Fruit fly (Drosophila melanogaster) whole organism: ENCODE results near the gene Nhe1.

ENCODE experiments used
- CG8478 ChIP-seq: fragments of >200 bp; optimal IDR thresholded peaks from 2 replicates; lab custom pipeline; 2018; ENCODE audit warnings: inconsistent platforms
- Dll ChIP-seq: fragments of >200 bp; optimal IDR thresholded peaks from 2 replicates; lab custom pipeline; 2017
- EcR ChIP-seq, 2 experiments: fragments of >200 bp; optimal IDR thresholded peaks; 2 replicates each; lab custom pipeline; 2017; ENCODE audit warnings: missing biosample characterization in 2 of 2, missing genetic modification characterization in 2 of 2, missing genetic modification reagents in 2 of 2
- pan ChIP-seq: fragments of >200 bp; optimal IDR thresholded peaks from 2 replicates; lab custom pipeline; 2017
- psq ChIP-seq: fragments of >200 bp; optimal IDR thresholded peaks from 2 replicates; lab custom pipeline; 2017
- usp ChIP-seq: fragments of >200 bp; optimal IDR thresholded peaks from 2 replicates; lab custom pipeline; 2017; ENCODE audit warnings: missing biosample characterization, missing genetic modification characterization, mixed read lengths

The Nhe1 gene

dm6 chr2L:59058-59603, 47.4 kb downstream of the Nhe1 start:
- TF ChIP-seq usp (GFP tag; lab: Kevin White, UChicago) (no peak), Dll (lab: Kevin White, UChicago) (no peak)

DNA sequence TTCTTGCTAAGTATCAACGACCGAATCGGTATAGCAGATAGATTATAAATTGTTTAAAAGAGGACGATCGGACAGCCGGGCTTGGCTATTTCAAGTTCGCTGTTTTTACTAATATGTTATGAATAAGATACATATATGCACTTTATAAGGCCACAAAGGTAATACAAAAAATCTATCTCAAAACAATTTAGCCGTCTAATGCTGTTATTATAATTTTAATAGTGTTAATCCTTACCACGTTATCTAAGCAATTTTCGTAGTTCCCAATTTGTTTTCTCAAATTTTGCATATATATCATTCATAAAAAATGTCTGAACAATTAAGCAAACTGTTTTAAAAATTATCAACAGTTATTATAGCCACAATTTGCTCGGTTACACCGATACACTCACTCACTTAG, 49.7 kb downstream of the Nhe1 start:
- TF ChIP-seq Dll (lab: Kevin White, UChicago) (no peak), psq (lab: Kevin White, UChicago) (no peak), CG8478 (lab: Kevin White, UChicago) (no peak), usp (GFP tag; lab: Kevin White, UChicago) (no peak), pan (lab: Kevin White, UChicago) (no peak), EcR (GFP tag; optimal IDR thresholded peaks at IDR 0.05; lab: Kevin White, UChicago) (no peak)
